Worm (Caenorhabditis elegans) whole organism, early embryonic: Measurements from ENCODE around the gene T02H6.4.

ENCODE experiments used
- B0310.2 ChIP-seq: sonication (generic microtip); optimal IDR thresholded peaks from 2 replicates; lab custom pipeline; 2016; ENCODE audit warnings: mild to moderate bottlenecking, missing genetic modification characterization, missing compliant biosample characterization
- F13C5.2 ChIP-seq: sonication (generic microtip); optimal IDR thresholded peaks from 2 replicates; lab custom pipeline; 2017; ENCODE audit warnings: mild to moderate bottlenecking, missing genetic modification characterization, inconsistent platforms, missing compliant biosample characterization
- aly-1 ChIP-seq: sonication (generic microtip); optimal IDR thresholded peaks from 2 replicates; lab custom pipeline; 2016; ENCODE audit warnings: missing genetic modification characterization, missing compliant biosample characterization
- ama-1 ChIP-seq: fragments of 150-350 bp; optimal IDR thresholded peaks from 2 replicates; lab custom pipeline; 2014
- ceh-13 ChIP-seq: fragments of 200-800 bp; sonication (Bioruptor generic); optimal IDR thresholded peaks from 2 replicates; lab custom pipeline; 2018; ENCODE audit warnings: mild to moderate bottlenecking, missing genetic modification characterization, missing compliant biosample characterization
- ceh-36 ChIP-seq: sonication (generic microtip); optimal IDR thresholded peaks from 2 replicates; lab custom pipeline; 2016; ENCODE audit warnings: missing genetic modification characterization, inconsistent platforms, missing compliant biosample characterization
- ets-7 ChIP-seq: sonication (generic microtip); optimal IDR thresholded peaks from 2 replicates; lab custom pipeline; 2016; ENCODE audit warnings: missing genotype, missing genetic modification characterization, missing compliant biosample characterization
- flt-1 ChIP-seq: fragments of 200-800 bp; sonication (Bioruptor generic); IDR thresholded peaks from 2 replicates; pipeline ENCODE4 v1.3.6; 2022; ENCODE audit warnings: missing genetic modification characterization, missing compliant biosample characterization
- hmbx-1 ChIP-seq: sonication (generic microtip); optimal IDR thresholded peaks from 2 replicates; lab custom pipeline; 2016; ENCODE audit warnings: mild to moderate bottlenecking, missing genetic modification characterization, missing compliant biosample characterization
- hmg-4 ChIP-seq: fragments of 200-800 bp; sonication (Bioruptor generic); optimal IDR thresholded peaks from 2 replicates; lab custom pipeline; 2018; ENCODE audit warnings: mild to moderate bottlenecking, missing genetic modification characterization, missing compliant biosample characterization
- hnd-1 ChIP-seq: sonication (generic microtip); optimal IDR thresholded peaks from 2 replicates; lab custom pipeline; 2016; ENCODE audit warnings: missing genetic modification characterization, missing compliant biosample characterization
- pes-1 ChIP-seq: fragments of 200-800 bp; sonication (Bioruptor generic); IDR thresholded peaks from 2 replicates; pipeline ENCODE4 v1.3.6; 2022; ENCODE audit warnings: missing genetic modification reagents, missing genetic modification characterization, missing compliant biosample characterization
- scrt-1 ChIP-seq: fragments of 200-800 bp; sonication (Bioruptor generic); IDR thresholded peaks from 2 replicates; pipeline ENCODE4 v1.3.6; 2022; ENCODE audit warnings: missing genetic modification characterization, missing compliant biosample characterization
- sea-1 ChIP-seq: fragments of 200-800 bp; sonication (Bioruptor generic); conservative IDR thresholded peaks from 2 replicates; pipeline ENCODE4 v1.3.6; 2022; ENCODE audit warnings: missing genetic modification characterization, missing compliant biosample characterization
- tbx-11 ChIP-seq: fragments of 200-800 bp; sonication (Bioruptor generic); IDR thresholded peaks from 2 replicates; pipeline ENCODE4 v1.3.6; 2022; ENCODE audit warnings: missing genetic modification characterization, missing compliant biosample characterization
- tbx-37 ChIP-seq: fragments of 200-800 bp; sonication (Bioruptor generic); conservative IDR thresholded peaks from 2 replicates; pipeline ENCODE4 v1.3.6; 2022; ENCODE audit warnings: missing genetic modification reagents, missing genetic modification characterization, missing compliant biosample characterization
- tra-4 ChIP-seq: sonication (generic microtip); optimal IDR thresholded peaks from 2 replicates; lab custom pipeline; 2017; ENCODE audit warnings: missing genetic modification characterization, missing compliant biosample characterization

Gene T02H6.4

ce11 chrII:691550-691949 lies 1.7 kb downstream of the T02H6.4 start, which contains the start of gene T02H6.3:
TSS of gene T02H6.3 (plus strand) at chrII:691850.
- no peak for TF ChIP-seq sea-1 (GFP tag; lab: Robert Waterston, UW)
- no peak for TF ChIP-seq hmbx-1 (tag; lab: Kevin White, UChicago)
- TF ChIP-seq tbx-37 (GFP tag; lab: Robert Waterston, UW) = no peak
- TF ChIP-seq B0310.2 (tag; lab: Kevin White, UChicago) = no peak
- no peak for TF ChIP-seq flt-1 (GFP tag; lab: Robert Waterston, UW)
- TF ChIP-seq pes-1 (GFP tag; lab: Robert Waterston, UW) = no peak
- no peak for TF ChIP-seq ama-1 (lab: Kevin White, UChicago)
- no peak for TF ChIP-seq aly-1 (tag; lab: Kevin White, UChicago)
- no peak for TF ChIP-seq tbx-11
- no peak for TF ChIP-seq F13C5.2 (tag; lab: Kevin White, UChicago)
- no peak for TF ChIP-seq ets-7 (tag; lab: Kevin White, UChicago)
- no peak for TF ChIP-seq hmg-4 (GFP tag; lab: Kevin White, UChicago)
- no peak for TF ChIP-seq tra-4 (tag; lab: Kevin White, UChicago)
- no peak for TF ChIP-seq hnd-1 (tag; lab: Kevin White, UChicago)

ce11 chrII:695079-695478 lies 5.2 kb downstream of the T02H6.4 start:
- TF ChIP-seq tbx-37 (GFP tag; lab: Robert Waterston, UW) = peak; percentile 53; the same call in 1 of the 2 replicates
- 0 out of 2 replicates have a peak, but pooled peaks have one; percentile 27 for TF ChIP-seq tbx-11
- TF ChIP-seq scrt-1 (GFP tag; lab: Robert Waterston, UW) = peak; percentile 70; the same call in 1 of the 2 replicates

ce11 chrII:696776-697532 lies 7.1 kb downstream of the T02H6.4 start:
- TF ChIP-seq scrt-1 (GFP tag; lab: Robert Waterston, UW) (peak; percentile 76; the same call in 1 of the 2 replicates), tbx-37 (GFP tag; lab: Robert Waterston, UW) (peak; percentile 57), flt-1 (GFP tag; lab: Robert Waterston, UW) (peak; percentile 64; the same call in 1 of the 2 replicates)

ce11 chrII:698453-698852 lies 8.6 kb downstream of the T02H6.4 start:
- peak; percentile 56; the same call in 1 of the 2 replicates for TF ChIP-seq tbx-11
- TF ChIP-seq scrt-1 (GFP tag; lab: Robert Waterston, UW) = peak; percentile 53; the same call in 1 of the 2 replicates
- peak; percentile 46; the same call in 1 of the 2 replicates for TF ChIP-seq sea-1 (GFP tag; lab: Robert Waterston, UW)

ce11 chrII:701025-701370 lies 11.1 kb downstream of the T02H6.4 start, which contains the start of gene T02H6.11:
TSS of gene T02H6.11 (minus strand) at chrII:701125.
- TF ChIP-seq pes-1 (GFP tag; lab: Robert Waterston, UW) = no peak
- no peak for TF ChIP-seq hmg-4 (GFP tag; lab: Kevin White, UChicago)
- TF ChIP-seq tra-4 (tag; lab: Kevin White, UChicago) = no peak
- TF ChIP-seq ceh-13 = no peak
- TF ChIP-seq scrt-1 (GFP tag; lab: Robert Waterston, UW) = no peak
- no peak for TF ChIP-seq ama-1 (lab: Kevin White, UChicago)
- no peak for TF ChIP-seq flt-1 (GFP tag; lab: Robert Waterston, UW)
- no peak for TF ChIP-seq aly-1 (tag; lab: Kevin White, UChicago)
- no peak for TF ChIP-seq sea-1 (GFP tag; lab: Robert Waterston, UW)
- no peak for TF ChIP-seq F13C5.2 (tag; lab: Kevin White, UChicago)
- TF ChIP-seq tbx-11 = no peak
- TF ChIP-seq ets-7 (tag; lab: Kevin White, UChicago) = no peak
- TF ChIP-seq hnd-1 (tag; lab: Kevin White, UChicago) = no peak
- TF ChIP-seq ceh-36 (tag; lab: Kevin White, UChicago) = no peak
- TF ChIP-seq B0310.2 (tag; lab: Kevin White, UChicago) = no peak
- TF ChIP-seq tbx-37 (GFP tag; lab: Robert Waterston, UW) = no peak
- TF ChIP-seq hmbx-1 (tag; lab: Kevin White, UChicago) = no peak

- TF ChIP-seq tbx-37 (GFP tag; lab: Robert Waterston, UW) = no peak
- no peak for TF ChIP-seq ceh-36 (tag; lab: Kevin White, UChicago)
- TF ChIP-seq flt-1 (GFP tag; lab: Robert Waterston, UW) = no peak
- no peak for TF ChIP-seq hmbx-1 (tag; lab: Kevin White, UChicago)
- no peak for TF ChIP-seq hnd-1 (tag; lab: Kevin White, UChicago)
- no peak for TF ChIP-seq ets-7 (tag; lab: Kevin White, UChicago)
- no peak for TF ChIP-seq scrt-1 (GFP tag; lab: Robert Waterston, UW)
- no peak for TF ChIP-seq B0310.2 (tag; lab: Kevin White, UChicago)
- no peak for TF ChIP-seq aly-1 (tag; lab: Kevin White, UChicago)
- no peak for TF ChIP-seq tra-4 (tag; lab: Kevin White, UChicago)
- TF ChIP-seq F13C5.2 (tag; lab: Kevin White, UChicago) = no peak
- no peak for TF ChIP-seq ceh-13
- no peak for TF ChIP-seq ama-1 (lab: Kevin White, UChicago)
- no peak for TF ChIP-seq sea-1 (GFP tag; lab: Robert Waterston, UW)
- no peak for TF ChIP-seq hmg-4 (GFP tag; lab: Kevin White, UChicago)
- TF ChIP-seq tbx-11 = no peak
- TF ChIP-seq pes-1 (GFP tag; lab: Robert Waterston, UW) = no peak
These were observed 11.7 kb downstream of the T02H6.4 start, which contains the start of gene thoc-1 for ce11 chrII:701371-702139. TSS of gene thoc-1 (plus strand) at chrII:702107.
